Worm (Caenorhabditis elegans) whole organism, L4/young adult: ENCODE measurements around the gene scl-3.

ENCODE experiments used
- dao-5 ChIP-seq: sonication (generic microtip); optimal IDR thresholded peaks from 2 replicates; lab custom pipeline; 2016; ENCODE audit warnings: missing genotype, missing genetic modification characterization, moderate library complexity, missing compliant biosample characterization
- him-1 ChIP-seq: sonication (generic microtip); optimal IDR thresholded peaks from 2 replicates; lab custom pipeline; 2016; ENCODE audit warnings: missing genotype, missing genetic modification reagents, missing genetic modification characterization, missing compliant biosample characterization

- TF ChIP-seq dao-5 (tag; lab: Kevin White, UChicago) (no peak), him-1 (no peak)
These were observed 18.3 kb downstream of the scl-3 start for ce11 chrIV:13077694-13078093.
